Fruit fly (Drosophila melanogaster) whole organism, embryonic: Measurements from ENCODE around the gene InR.
A peak's percentile ranks its signal among the peaks of the same experiment; 100 is the strongest.

Experiments used
- Abd-B ChIP-seq: fragments of 200-800 bp; sonication (Bioruptor generic); optimal IDR thresholded peaks from 2 replicates; lab custom pipeline; 2018; ENCODE audit warnings: missing biosample characterization, mild to moderate bottlenecking, missing genetic modification characterization, moderate library complexity
- Aef1 ChIP-seq: fragments of 200-800 bp; sonication (Bioruptor generic); IDR thresholded peaks from 3 replicates; pipeline ENCODE4 v1.3.6; 2022; ENCODE audit warnings: missing biosample characterization, missing genetic modification characterization
- Bgb ChIP-seq: fragments of 200-800 bp; sonication (Bioruptor generic); IDR thresholded peaks from 2 replicates; pipeline ENCODE4 v1.3.6; 2022; ENCODE audit warnings: missing biosample characterization, missing genetic modification characterization; ENCODE audit not compliant: partially characterized antibody
- CG10267 ChIP-seq: fragments of 200-800 bp; sonication (Bioruptor generic); optimal IDR thresholded peaks from 2 replicates; lab custom pipeline; 2018; ENCODE audit warnings: missing biosample characterization, mild to moderate bottlenecking, missing genetic modification characterization, moderate library complexity
- CG10654 ChIP-seq: fragments of 200-800 bp; sonication (Bioruptor generic); optimal IDR thresholded peaks from 2 replicates; lab custom pipeline; 2016; ENCODE audit warnings: missing biosample characterization, missing genetic modification characterization
- CG12155 ChIP-seq: fragments of 200-800 bp; sonication (Bioruptor generic); optimal IDR thresholded peaks from 3 replicates; lab custom pipeline; 2016; ENCODE audit warnings: missing biosample characterization, missing genetic modification characterization
- CG13424 ChIP-seq: fragments of 200-800 bp; sonication (Bioruptor generic); optimal IDR thresholded peaks from 2 replicates; lab custom pipeline; 2019; ENCODE audit warnings: missing biosample characterization, mild to moderate bottlenecking, missing genetic modification characterization, moderate library complexity
- CG14014 ChIP-seq: fragments of 200-800 bp; sonication (Bioruptor generic); IDR thresholded peaks from 2 replicates; pipeline ENCODE4 v1.3.6; 2022; ENCODE audit warnings: missing biosample characterization, missing genetic modification characterization
- CG15073 ChIP-seq: fragments of 200-800 bp; sonication (Bioruptor generic); optimal IDR thresholded peaks from 2 replicates; lab custom pipeline; 2016; ENCODE audit warnings: missing biosample characterization, missing genetic modification characterization
- CG17385 ChIP-seq: fragments of 200-800 bp; sonication (Bioruptor generic); optimal IDR thresholded peaks from 3 replicates; lab custom pipeline; 2018; ENCODE audit warnings: missing biosample characterization, mild to moderate bottlenecking, missing genetic modification characterization
- CG18011 ChIP-seq: fragments of 200-800 bp; sonication (Bioruptor generic); optimal IDR thresholded peaks from 2 replicates; lab custom pipeline; 2017; ENCODE audit warnings: missing biosample characterization, missing genetic modification characterization, mild to moderate bottlenecking, moderate library complexity, missing genotype
- CG30431 ChIP-seq: fragments of 200-800 bp; sonication (Bioruptor generic); optimal IDR thresholded peaks from 2 replicates; lab custom pipeline; 2017; ENCODE audit warnings: missing biosample characterization, missing genetic modification characterization
- CG4707 ChIP-seq: fragments of 200-800 bp; sonication (Bioruptor generic); optimal IDR thresholded peaks from 2 replicates; lab custom pipeline; 2018; ENCODE audit warnings: missing biosample characterization, mild to moderate bottlenecking, missing genetic modification characterization, moderate library complexity
- CG5953 ChIP-seq: fragments of 200-800 bp; sonication (Bioruptor generic); IDR thresholded peaks from 2 replicates; pipeline ENCODE4 v1.3.6; 2022; ENCODE audit warnings: missing biosample characterization, missing genetic modification characterization
- CG6254 ChIP-seq: fragments of 200-800 bp; sonication (Bioruptor generic); optimal IDR thresholded peaks from 3 replicates; lab custom pipeline; 2017; ENCODE audit warnings: mild to moderate bottlenecking, missing biosample characterization, missing genetic modification reagents, missing genetic modification characterization
- CG9876 ChIP-seq: fragments of 200-800 bp; sonication (Bioruptor generic); optimal IDR thresholded peaks from 2 replicates; lab custom pipeline; 2016; ENCODE audit warnings: missing biosample characterization, missing genetic modification characterization
- CrebB ChIP-seq: fragments of 200-800 bp; sonication (Bioruptor generic); optimal IDR thresholded peaks from 3 replicates; lab custom pipeline; 2018; ENCODE audit warnings: missing biosample characterization, mild to moderate bottlenecking, missing genetic modification characterization
- Dek ChIP-seq: fragments of 200-800 bp; sonication (Bioruptor generic); optimal IDR thresholded peaks from 3 replicates; lab custom pipeline; 2019; ENCODE audit warnings: missing biosample characterization, mild to moderate bottlenecking, missing genetic modification characterization, moderate library complexity
- Doc3 ChIP-seq: fragments of 200-800 bp; sonication (Bioruptor generic); IDR thresholded peaks from 3 replicates; pipeline ENCODE4 v1.3.6; 2022; ENCODE audit warnings: missing biosample characterization, missing genetic modification characterization; ENCODE audit not compliant: partially characterized antibody
- Ets65A ChIP-seq: fragments of 200-800 bp; sonication (Bioruptor generic); peaks from one replicate; lab custom pipeline; 2016; ENCODE audit warnings: missing biosample characterization, missing genetic modification characterization
- Hsf ChIP-seq: fragments of 200-800 bp; sonication (Bioruptor generic); optimal IDR thresholded peaks from 3 replicates; lab custom pipeline; 2016; ENCODE audit warnings: missing biosample characterization, missing genetic modification characterization
- Jarid2 ChIP-seq: fragments of 200-800 bp; sonication (Bioruptor generic); optimal IDR thresholded peaks from 3 replicates; lab custom pipeline; 2017; ENCODE audit warnings: mild to moderate bottlenecking, missing biosample characterization, missing genetic modification reagents, missing genetic modification characterization
- Kr ChIP-seq: fragments of 200-800 bp; sonication (Bioruptor generic); optimal IDR thresholded peaks from 2 replicates; lab custom pipeline; 2017; ENCODE audit warnings: missing biosample characterization, mild to moderate bottlenecking, missing genetic modification characterization
- Neu2 ChIP-seq: fragments of 200-800 bp; sonication (Bioruptor generic); optimal IDR thresholded peaks from 3 replicates; lab custom pipeline; 2016; ENCODE audit warnings: missing biosample characterization, missing genetic modification characterization, borderline replicate concordance
- Spps ChIP-seq: fragments of 200-800 bp; sonication (Bioruptor generic); optimal IDR thresholded peaks from 2 replicates; lab custom pipeline; 2018; ENCODE audit warnings: missing biosample characterization, mild to moderate bottlenecking, missing genetic modification characterization
- Taf1 ChIP-seq: fragments of 200-800 bp; sonication (Bioruptor generic); IDR thresholded peaks from 2 replicates; pipeline ENCODE4 v1.3.6; 2022; ENCODE audit warnings: missing biosample characterization, missing genetic modification characterization
- abd-A ChIP-seq: fragments of 200-800 bp; sonication (Bioruptor generic); optimal IDR thresholded peaks from 3 replicates; lab custom pipeline; 2019; ENCODE audit warnings: missing biosample characterization, mild to moderate bottlenecking, missing genetic modification characterization, moderate library complexity
- ap ChIP-seq: fragments of 200-800 bp; sonication (Bioruptor generic); IDR thresholded peaks from 2 replicates; pipeline ENCODE4 v1.3.6; 2022; ENCODE audit warnings: missing biosample characterization, missing genetic modification characterization
- ash1 ChIP-seq: fragments of 200-800 bp; sonication (Bioruptor generic); optimal IDR thresholded peaks from 2 replicates; lab custom pipeline; 2018; ENCODE audit warnings: missing biosample characterization, mild to moderate bottlenecking, missing genetic modification characterization
- az2 ChIP-seq: fragments of 200-800 bp; sonication (Bioruptor generic); optimal IDR thresholded peaks from 3 replicates; lab custom pipeline; 2016; ENCODE audit warnings: missing biosample characterization, missing genetic modification characterization
- cato ChIP-seq: fragments of 200-800 bp; sonication (Bioruptor generic); optimal IDR thresholded peaks from 2 replicates; lab custom pipeline; 2016; ENCODE audit warnings: missing biosample characterization, missing genetic modification characterization, borderline replicate concordance
- danr ChIP-seq: fragments of 200-800 bp; sonication (Bioruptor generic); IDR thresholded peaks from 2 replicates; pipeline ENCODE4 v1.3.6; 2022; ENCODE audit warnings: missing biosample characterization, missing genetic modification characterization
- fu2 ChIP-seq: fragments of 200-800 bp; sonication (Bioruptor generic); optimal IDR thresholded peaks from 2 replicates; lab custom pipeline; 2016; ENCODE audit warnings: missing biosample characterization, missing genetic modification characterization
- jing ChIP-seq: fragments of 200-800 bp; sonication (Bioruptor generic); optimal IDR thresholded peaks from 2 replicates; lab custom pipeline; 2018; ENCODE audit warnings: missing biosample characterization, mild to moderate bottlenecking, missing genetic modification characterization
- mirr ChIP-seq: fragments of 200-800 bp; sonication (Bioruptor generic); optimal IDR thresholded peaks from 3 replicates; lab custom pipeline; 2018; ENCODE audit warnings: missing biosample characterization, mild to moderate bottlenecking, missing genetic modification characterization
- nerfin-2 ChIP-seq: fragments of 200-800 bp; sonication (Bioruptor generic); IDR thresholded peaks from 2 replicates; pipeline ENCODE4 v1.3.6; 2022; ENCODE audit warnings: missing biosample characterization, missing genetic modification characterization; ENCODE audit not compliant: partially characterized antibody
- nmo ChIP-seq: fragments of 200-800 bp; sonication (Bioruptor generic); optimal IDR thresholded peaks from 2 replicates; lab custom pipeline; 2018; ENCODE audit warnings: missing biosample characterization, mild to moderate bottlenecking, missing genetic modification characterization, moderate library complexity
- p53 ChIP-seq: fragments of 200-800 bp; sonication (Bioruptor generic); optimal IDR thresholded peaks from 2 replicates; lab custom pipeline; 2016; ENCODE audit warnings: missing biosample characterization, missing genetic modification characterization
- pb ChIP-seq: fragments of 200-800 bp; sonication (Bioruptor generic); optimal IDR thresholded peaks from 3 replicates; lab custom pipeline; 2016; ENCODE audit warnings: missing biosample characterization, missing genetic modification characterization
- pita ChIP-seq: fragments of 200-800 bp; sonication (Bioruptor generic); optimal IDR thresholded peaks from 2 replicates; lab custom pipeline; 2017; ENCODE audit warnings: missing biosample characterization, mild to moderate bottlenecking, missing genetic modification characterization
- psq ChIP-seq: fragments of 200-800 bp; sonication (Bioruptor generic); optimal IDR thresholded peaks from 2 replicates; lab custom pipeline; 2017; ENCODE audit warnings: missing biosample characterization, missing genetic modification characterization
- sc ChIP-seq, 3 experiments: fragments of >200 bp in 2 of 3; fragments of 200-800 bp in 1 of 3; sonication (Bioruptor generic) in 1 of 3; optimal IDR thresholded peaks; 2 replicates in 2 of 3; 3 replicates in 1 of 3; lab custom pipeline; 2017; ENCODE audit warnings: mild to moderate bottlenecking in 1 of 3, missing biosample characterization in 1 of 3, missing genetic modification characterization in 1 of 3, missing genetic modification reagents in 1 of 3
- shn ChIP-seq: fragments of 200-800 bp; sonication (Bioruptor generic); optimal IDR thresholded peaks from 3 replicates; lab custom pipeline; 2016; ENCODE audit warnings: missing biosample characterization, missing genetic modification characterization
- tll ChIP-seq, 2 experiments: fragments of 200-800 bp in 1 of 2; fragments of >200 bp in 1 of 2; sonication (Bioruptor generic) in 1 of 2; optimal IDR thresholded peaks; 2 replicates each; lab custom pipeline; 2017 to 2019; ENCODE audit warnings: missing biosample characterization in 2 of 2, missing genetic modification characterization in 2 of 2, mild to moderate bottlenecking in 1 of 2, moderate library complexity in 1 of 2
- usp ChIP-seq: fragments of >200 bp; optimal IDR thresholded peaks from 2 replicates; lab custom pipeline; 2017; ENCODE audit warnings: missing biosample characterization, missing genetic modification characterization
- zf30C ChIP-seq: fragments of 200-800 bp; sonication (Bioruptor generic); optimal IDR thresholded peaks from 3 replicates; lab custom pipeline; 2018; ENCODE audit warnings: missing biosample characterization, mild to moderate bottlenecking, missing genetic modification characterization

The InR gene

DNA sequence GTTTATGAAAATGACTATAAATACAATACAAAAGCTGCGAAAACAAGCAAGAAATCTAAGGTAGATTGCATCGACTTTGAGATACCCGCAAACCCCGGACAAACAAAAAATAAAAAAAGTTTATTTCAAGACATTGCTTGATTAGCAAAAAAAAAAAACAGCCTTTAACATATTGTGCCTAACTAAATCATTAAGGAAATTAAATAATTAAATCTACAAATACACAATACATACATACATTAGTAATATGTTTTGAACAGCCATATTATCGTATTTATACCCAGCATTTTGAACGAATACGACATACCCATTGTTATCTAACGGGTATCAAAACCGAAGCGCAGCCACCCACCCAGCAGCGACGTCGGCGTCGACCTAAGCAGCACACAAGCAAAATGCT lies 6.2 kb downstream of the InR start (continued):
- no peak for TF ChIP-seq CrebB (tag; lab: Kevin White, UChicago)
- TF ChIP-seq Jarid2 (GFP tag; lab: Kevin White, UChicago) = peak; percentile 20
- TF ChIP-seq tll (GFP tag; optimal IDR thresholded peaks at IDR 0.05; lab: Kevin White, UChicago) = no peak
- TF ChIP-seq Abd-B = peak; percentile 25
- TF ChIP-seq CG30431 (GFP tag; lab: Kevin White, UChicago) = peak; percentile 24
- no peak for TF ChIP-seq Aef1
- no peak for TF ChIP-seq nerfin-2 (GFP tag; lab: Robert Waterston, UW)
- no peak for TF ChIP-seq zf30C (GFP tag; lab: Kevin White, UChicago)
- TF ChIP-seq Hsf (GFP tag; lab: Kevin White, UChicago) = peak; percentile 63
- TF ChIP-seq CG17385 (GFP tag; lab: Kevin White, UChicago) = peak; percentile 20
- no peak for TF ChIP-seq usp (GFP tag; lab: Kevin White, UChicago)
- TF ChIP-seq CG18011 (GFP tag; lab: Kevin White, UChicago) = peak; percentile 9
- TF ChIP-seq CG10654 (GFP tag; lab: Kevin White, UChicago) = no peak
- peak; percentile 12 for TF ChIP-seq CG10267
- TF ChIP-seq CG14014 (GFP tag; lab: Robert Waterston, UW) = no peak
- peak; percentile 57 for TF ChIP-seq CG13424 (tag; lab: Kevin White, UChicago)
- no peak for TF ChIP-seq abd-A (tag; lab: Kevin White, UChicago)
- no peak for TF ChIP-seq CG15073 (GFP tag; lab: Kevin White, UChicago)
- TF ChIP-seq mirr (GFP tag; lab: Kevin White, UChicago) = no peak
- TF ChIP-seq Bgb = no peak
- peak; percentile 61 for TF ChIP-seq Dek
- no peak for TF ChIP-seq pita
- no peak for TF ChIP-seq ap (GFP tag; lab: Robert Waterston, UW)
- peak; percentile 75 for TF ChIP-seq Ets65A (GFP tag; lab: Kevin White, UChicago)
- peak; percentile 5 for TF ChIP-seq fu2 (GFP tag; lab: Kevin White, UChicago)
- TF ChIP-seq Doc3 (GFP tag; lab: Robert Waterston, UW) = no peak
- no peak for TF ChIP-seq shn
- no peak for TF ChIP-seq ash1 (GFP tag; lab: Kevin White, UChicago)
- TF ChIP-seq CG12155 (GFP tag; lab: Kevin White, UChicago) = peak; percentile 9
- TF ChIP-seq az2 (GFP tag; lab: Kevin White, UChicago) = peak; percentile 17
- no peak for TF ChIP-seq CG4707 (GFP tag; lab: Kevin White, UChicago)
- TF ChIP-seq nmo = peak; percentile 77
- no peak for TF ChIP-seq CG5953 (GFP tag; lab: Robert Waterston, UW)
- no peak for TF ChIP-seq danr
- no peak for TF ChIP-seq p53 (GFP tag; lab: Kevin White, UChicago)
- no peak for TF ChIP-seq Taf1
- no peak for TF ChIP-seq Kr (GFP tag; lab: Kevin White, UChicago)
- TF ChIP-seq cato (GFP tag; lab: Kevin White, UChicago) = no peak
- no peak for TF ChIP-seq psq
- no peak for TF ChIP-seq Spps (tag; lab: Kevin White, UChicago)
- TF ChIP-seq sc (optimal IDR thresholded peaks at IDR 0.05; lab: Kevin White, UChicago) = no peak
- TF ChIP-seq sc (GFP tag; optimal IDR thresholded peaks at IDR 0.05; lab: Kevin White, UChicago) = no peak
- TF ChIP-seq pb = no peak
- peak; percentile 22 for TF ChIP-seq jing (GFP tag; lab: Kevin White, UChicago)
- no peak for TF ChIP-seq CG6254 (GFP tag; lab: Kevin White, UChicago)
- TF ChIP-seq Neu2 (GFP tag; lab: Kevin White, UChicago) = no peak
- TF ChIP-seq CG9876 (GFP tag; lab: Kevin White, UChicago) = no peak
